Fruit fly (Drosophila melanogaster) whole organism, larva: ENCODE data around the gene Agpat2.
A peak's percentile ranks its signal among the peaks of the same experiment; 100 is the strongest.

ENCODE experiments used
- noc ChIP-seq: fragments of 200-800 bp; sonication (Bioruptor generic); optimal IDR thresholded peaks from 3 replicates; lab custom pipeline; 2019; ENCODE audit warnings: missing biosample characterization, mild to moderate bottlenecking, missing genetic modification characterization, moderate library complexity

Agpat2 gene

dm6 chr2L:8468929-8469681 lies 5.3 kb upstream of the Agpat2 start:
- TF ChIP-seq noc (tag; lab: Kevin White, UChicago) = no peak

dm6 chr2L:8466643-8467042 lies 2.8 kb upstream of the Agpat2 start, which contains the start of gene dachs:
Gene dachs (plus strand): TSS chr2L:8466817.
- no peak for TF ChIP-seq noc (tag; lab: Kevin White, UChicago)

DNA sequence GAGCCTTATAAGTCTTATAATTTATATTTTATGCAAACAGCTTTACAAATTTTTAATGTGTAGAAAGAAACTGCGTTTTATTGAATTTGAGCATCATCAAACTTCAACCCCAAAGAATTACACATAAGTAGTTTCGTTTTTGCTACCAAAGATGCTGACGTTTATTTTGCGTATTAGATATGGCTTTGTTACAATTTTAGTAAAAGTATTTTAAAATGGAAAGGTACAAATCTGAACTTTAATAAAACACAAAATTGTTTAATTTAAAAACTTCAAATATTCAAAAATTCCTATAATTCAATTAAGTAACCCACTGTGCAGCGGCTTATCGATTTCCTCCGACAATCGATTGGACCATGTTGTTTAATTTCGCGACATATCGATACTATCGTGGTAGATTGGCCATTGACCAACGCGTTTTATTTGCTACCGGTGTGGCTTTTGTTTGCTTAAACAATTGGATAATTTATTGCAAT lies 351 bp upstream of the Agpat2 start, which contains the start of gene prg:
Gene prg, plus strand, starts transcription at position 382 of the 476 bp plus-strand sequence.
- TF ChIP-seq noc (tag; lab: Kevin White, UChicago) = peak; percentile 34

DNA sequence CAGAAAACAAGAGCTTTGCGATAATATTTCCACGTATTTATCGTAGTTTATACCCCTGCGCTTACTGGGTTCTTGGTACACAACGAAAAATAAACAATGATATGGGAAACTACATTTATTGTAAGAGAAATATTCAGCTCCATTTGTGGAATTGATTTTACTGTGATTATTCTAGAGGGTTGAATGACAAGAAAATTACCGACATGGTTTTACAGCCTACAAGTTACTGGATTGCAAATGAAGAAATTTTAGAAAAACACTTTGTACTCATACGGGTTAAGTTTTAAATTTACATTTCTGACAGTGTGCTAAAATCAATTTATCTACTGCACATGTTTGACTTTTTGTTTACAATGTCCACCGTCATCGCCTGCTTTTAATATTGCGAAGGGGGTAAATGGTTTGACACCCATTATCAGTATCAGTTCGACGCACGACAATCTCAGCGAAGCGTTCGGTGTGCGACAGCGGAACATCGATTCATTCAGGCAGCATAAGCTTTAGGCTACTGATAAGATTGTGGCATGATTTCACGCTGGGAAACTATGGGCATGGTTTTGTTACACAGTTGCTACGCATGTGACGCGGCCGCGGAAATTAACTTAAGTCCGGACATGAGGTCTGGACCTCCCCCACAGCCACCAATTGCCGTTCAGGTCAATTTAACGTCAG lies 1.9 kb downstream of the Agpat2 start:
- TF ChIP-seq noc (tag; lab: Kevin White, UChicago) = peak; percentile 24

DNA sequence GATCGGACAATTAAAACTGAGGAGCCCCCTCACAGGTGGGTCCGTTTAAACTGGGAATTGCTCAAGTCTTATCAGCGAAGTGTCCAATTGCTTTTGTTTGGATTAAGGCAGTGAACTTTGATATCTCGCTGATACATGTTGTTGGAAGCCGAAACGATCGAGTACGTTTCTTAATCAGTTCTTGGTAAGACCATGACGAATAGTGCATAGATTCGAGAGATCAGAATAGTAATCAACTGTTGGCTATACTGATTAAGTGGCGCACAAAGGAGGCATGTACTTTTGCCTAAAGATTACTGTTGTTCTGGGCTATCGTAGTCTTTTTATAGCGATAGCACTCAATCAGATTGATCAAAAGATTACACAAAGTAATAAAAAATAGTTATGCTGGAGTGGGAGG lies 12.3 kb downstream of the Agpat2 start:
- TF ChIP-seq noc (tag; lab: Kevin White, UChicago) = no peak

DNA sequence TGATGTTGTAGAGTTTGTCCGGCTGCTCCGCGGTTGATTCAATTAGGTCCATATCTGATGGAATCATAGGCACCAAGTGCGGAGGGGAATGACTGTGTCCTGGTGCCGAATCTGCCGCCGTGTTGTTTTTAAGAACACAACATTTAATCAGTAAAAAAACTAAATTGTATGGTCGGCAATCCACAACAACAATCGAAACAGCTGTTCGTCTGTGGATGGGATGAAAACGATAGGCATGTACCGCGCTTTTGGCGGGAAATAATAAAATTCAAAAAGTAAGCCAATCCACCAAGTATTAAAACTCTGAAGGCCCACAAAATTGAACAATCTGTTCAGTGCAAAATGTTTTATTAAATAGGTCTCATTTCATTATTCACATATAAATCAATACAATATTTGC lies 14.4 kb downstream of the Agpat2 start, which contains the start of gene Aasdh:
Gene Aasdh, minus strand, starts transcription at position 219 of the 400 bp plus-strand sequence.
- no peak for TF ChIP-seq noc (tag; lab: Kevin White, UChicago)

dm6 chr2L:8442147-8442546 lies 21.6 kb downstream of the Agpat2 start, which contains the start of gene CG31897:
Gene CG31897 (plus strand): TSS chr2L:8442447.
- TF ChIP-seq noc (tag; lab: Kevin White, UChicago) = no peak

DNA sequence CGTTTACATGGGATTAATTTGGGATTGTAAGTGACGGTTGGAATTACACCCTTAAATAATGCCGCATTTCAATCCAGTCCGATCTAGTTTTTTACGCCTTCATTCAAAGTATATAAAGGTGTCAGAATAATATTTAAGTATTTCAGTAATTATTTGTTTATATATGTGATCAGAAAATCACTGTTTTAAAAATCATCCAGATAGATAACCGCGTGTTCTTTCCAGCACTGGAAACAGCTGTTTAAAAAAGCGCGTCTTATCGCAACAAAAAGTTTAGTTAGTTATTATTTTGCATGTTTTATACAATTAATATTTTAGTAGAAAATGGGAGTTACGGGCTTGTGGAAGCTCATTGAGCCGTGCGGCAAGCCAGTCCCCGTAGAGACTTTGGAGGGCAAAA lies 25.7 kb downstream of the Agpat2 start, which contains the start of gene mus201:
Gene mus201, plus strand, starts transcription at position 118 of the 400 bp plus-strand sequence.
- TF ChIP-seq noc (tag; lab: Kevin White, UChicago) = no peak

dm6 chr2L:8437176-8437575 lies 26.6 kb downstream of the Agpat2 start, which contains the start of the genes D12 and Chrac-14:
Gene D12 (minus strand): TSS chr2L:8437365.
Gene Chrac-14 (plus strand): TSS chr2L:8437405.
- TF ChIP-seq noc (tag; lab: Kevin White, UChicago) = no peak

DNA sequence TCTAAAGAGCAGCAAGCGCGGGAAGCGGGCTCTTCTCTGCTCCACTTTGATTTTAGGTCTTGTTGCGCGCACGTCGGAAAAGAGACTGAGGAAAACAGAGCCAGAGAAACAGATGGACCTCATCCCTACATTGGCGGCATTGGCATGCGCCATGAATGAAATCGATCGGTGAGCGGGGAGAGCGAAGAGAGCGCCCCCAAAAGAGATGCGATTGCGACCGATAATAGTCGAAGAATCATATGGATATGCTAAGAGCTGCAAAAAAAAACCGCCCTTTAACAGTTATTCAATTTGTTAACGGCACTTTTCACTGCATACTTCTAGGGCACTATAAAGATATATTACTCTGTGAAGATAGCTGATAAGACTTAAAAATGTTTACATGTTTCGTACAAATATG lies 30.3 kb downstream of the Agpat2 start, which contains the start of gene grk:
Gene grk, minus strand, starts transcription at position 87 of the 400 bp plus-strand sequence.
- no peak for TF ChIP-seq noc (tag; lab: Kevin White, UChicago)

- no peak for TF ChIP-seq noc (tag; lab: Kevin White, UChicago)
These were observed 31.7 kb downstream of the Agpat2 start for dm6 chr2L:8432130-8432529.

- TF ChIP-seq noc (tag; lab: Kevin White, UChicago) = no peak
These were observed 37.0 kb downstream of the Agpat2 start for dm6 chr2L:8426801-8427200.

- TF ChIP-seq noc (tag; lab: Kevin White, UChicago) = no peak
These were observed 37.6 kb downstream of the Agpat2 start for dm6 chr2L:8425962-8426759.

- TF ChIP-seq noc (tag; lab: Kevin White, UChicago) = no peak
These were observed 38.6 kb downstream of the Agpat2 start for dm6 chr2L:8425212-8425611.

DNA sequence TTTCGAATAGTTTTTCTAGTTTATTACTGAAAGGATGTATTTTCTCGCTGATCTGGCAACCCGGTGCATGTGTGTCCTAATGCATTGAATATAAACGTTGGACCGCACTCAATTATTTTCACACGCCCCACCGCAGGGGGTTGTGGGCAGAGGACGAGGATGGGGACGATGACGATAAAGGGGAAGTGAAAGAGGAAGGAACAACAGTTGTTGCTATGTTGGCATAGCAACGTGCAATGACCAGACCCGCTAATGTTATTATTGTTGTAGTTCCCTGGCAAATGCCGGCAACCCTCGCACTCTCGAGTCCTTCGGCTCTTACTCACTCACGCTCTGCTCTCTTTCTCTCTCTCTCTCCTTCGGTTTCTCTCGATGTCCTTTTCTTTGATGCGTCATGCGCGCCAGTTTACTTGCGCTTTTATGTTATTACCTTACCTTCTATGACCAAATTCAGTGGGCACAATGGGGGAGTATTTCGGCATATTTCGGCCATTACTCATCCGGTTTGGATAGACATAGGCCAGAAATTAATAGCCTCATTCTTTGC lies 39.1 kb downstream of the Agpat2 start:
- no peak for TF ChIP-seq noc (tag; lab: Kevin White, UChicago)
